Fruit fly (Drosophila melanogaster) whole organism, embryonic: ENCODE measurements around the gene CG15534.
A peak's percentile ranks its signal among the peaks of the same experiment; 100 is the strongest.

ENCODE experiments used
- Abd-B ChIP-seq: fragments of 200-800 bp; sonication (Bioruptor generic); optimal IDR thresholded peaks from 2 replicates; lab custom pipeline; 2018; ENCODE audit warnings: missing biosample characterization, mild to moderate bottlenecking, missing genetic modification characterization, moderate library complexity
- CG11085 ChIP-seq: fragments of 200-800 bp; sonication (Bioruptor generic); IDR thresholded peaks from 2 replicates; pipeline ENCODE4 v1.3.6; 2022; ENCODE audit warnings: missing biosample characterization, missing genetic modification characterization
- CG12942 ChIP-seq: fragments of 200-800 bp; sonication (Bioruptor generic); optimal IDR thresholded peaks from 3 replicates; lab custom pipeline; 2016; ENCODE audit warnings: missing biosample characterization, missing genetic modification characterization
- CG13424 ChIP-seq: fragments of 200-800 bp; sonication (Bioruptor generic); optimal IDR thresholded peaks from 2 replicates; lab custom pipeline; 2019; ENCODE audit warnings: missing biosample characterization, mild to moderate bottlenecking, missing genetic modification characterization, moderate library complexity
- CG14860 ChIP-seq: fragments of 200-800 bp; sonication (Bioruptor generic); IDR thresholded peaks from 3 replicates; pipeline ENCODE4 v1.3.6; 2022; ENCODE audit warnings: missing biosample characterization, missing genetic modification characterization; ENCODE audit not compliant: partially characterized antibody
- CG15011 ChIP-seq: fragments of 200-800 bp; sonication (Bioruptor generic); optimal IDR thresholded peaks from 3 replicates; lab custom pipeline; 2018; ENCODE audit warnings: missing biosample characterization, mild to moderate bottlenecking, missing genetic modification characterization
- CG16863 ChIP-seq: fragments of 200-800 bp; sonication (Bioruptor generic); optimal IDR thresholded peaks from 3 replicates; lab custom pipeline; 2016; ENCODE audit warnings: missing biosample characterization, missing genetic modification characterization
- CG18476 ChIP-seq: fragments of 200-800 bp; sonication (Bioruptor generic); optimal IDR thresholded peaks from 2 replicates; lab custom pipeline; 2016; ENCODE audit warnings: missing biosample characterization, mild to moderate bottlenecking, missing genetic modification characterization
- CG2116 ChIP-seq: fragments of 200-800 bp; sonication (Bioruptor generic); optimal IDR thresholded peaks from 3 replicates; lab custom pipeline; 2018; ENCODE audit warnings: missing biosample characterization, mild to moderate bottlenecking, missing genetic modification characterization
- CG2875 ChIP-seq: fragments of 200-800 bp; sonication (Bioruptor generic); optimal IDR thresholded peaks from 2 replicates; lab custom pipeline; 2017; ENCODE audit warnings: missing biosample characterization, mild to moderate bottlenecking, missing genetic modification characterization, missing genetic modification reagents
- CG30431 ChIP-seq: fragments of 200-800 bp; sonication (Bioruptor generic); optimal IDR thresholded peaks from 2 replicates; lab custom pipeline; 2017; ENCODE audit warnings: missing biosample characterization, missing genetic modification characterization
- CG31224 ChIP-seq: fragments of 200-800 bp; sonication (Bioruptor generic); IDR thresholded peaks from 2 replicates; pipeline ENCODE4 v1.3.6; 2022; ENCODE audit warnings: missing biosample characterization, missing genetic modification characterization
- CG32772 ChIP-seq: fragments of 200-800 bp; sonication (Bioruptor generic); IDR thresholded peaks from 2 replicates; pipeline ENCODE4 v1.3.6; 2022; ENCODE audit warnings: missing biosample characterization, missing genetic modification characterization
- CG3726 ChIP-seq: fragments of 200-800 bp; sonication (Bioruptor generic); IDR thresholded peaks from 3 replicates; pipeline ENCODE4, ENCODE4 v1.3.6; 2022; ENCODE audit warnings: missing biosample characterization, missing genetic modification characterization
- CG4854 ChIP-seq: fragments of 200-800 bp; sonication (Bioruptor generic); optimal IDR thresholded peaks from 2 replicates; lab custom pipeline; 2016; ENCODE audit warnings: missing biosample characterization, missing genetic modification characterization, inconsistent platforms
- CG5953 ChIP-seq: fragments of 200-800 bp; sonication (Bioruptor generic); IDR thresholded peaks from 2 replicates; pipeline ENCODE4 v1.3.6; 2022; ENCODE audit warnings: missing biosample characterization, missing genetic modification characterization
- CG6765 ChIP-seq: fragments of 200-800 bp; sonication (Bioruptor generic); optimal IDR thresholded peaks from 3 replicates; lab custom pipeline; 2017; ENCODE audit warnings: missing biosample characterization, mild to moderate bottlenecking, missing genetic modification characterization
- CG7928 ChIP-seq: fragments of 200-800 bp; sonication (Bioruptor generic); optimal IDR thresholded peaks from 2 replicates; lab custom pipeline; 2017; ENCODE audit warnings: missing biosample characterization, mild to moderate bottlenecking, missing genetic modification characterization
- CkIIα-i1 ChIP-seq: fragments of 200-800 bp; sonication (Bioruptor generic); IDR thresholded peaks from 2 replicates; pipeline ENCODE4 v1.3.6; 2022; ENCODE audit warnings: missing biosample characterization, missing genetic modification characterization
- Dad ChIP-seq: fragments of 200-800 bp; sonication (Bioruptor generic); optimal IDR thresholded peaks from 3 replicates; lab custom pipeline; 2016; ENCODE audit warnings: missing biosample characterization, missing genetic modification characterization
- HLHmδ ChIP-seq: fragments of 200-800 bp; sonication (Bioruptor generic); optimal IDR thresholded peaks from 2 replicates; lab custom pipeline; 2018; ENCODE audit warnings: missing biosample characterization, mild to moderate bottlenecking, missing genetic modification characterization, moderate library complexity
- Hmr ChIP-seq: fragments of 200-800 bp; sonication (Bioruptor generic); optimal IDR thresholded peaks from 3 replicates; lab custom pipeline; 2017; ENCODE audit warnings: mild to moderate bottlenecking, missing biosample characterization, missing genetic modification reagents, missing genetic modification characterization
- Lpt ChIP-seq: fragments of >200 bp; optimal IDR thresholded peaks from 2 replicates; lab custom pipeline; 2018; ENCODE audit warnings: missing biosample characterization, missing genetic modification characterization
- MBD-R2 ChIP-seq: fragments of 200-800 bp; sonication (Bioruptor generic); IDR thresholded peaks from 2 replicates; pipeline ENCODE4 v1.3.6; 2022; ENCODE audit warnings: missing biosample characterization, missing genetic modification characterization
- Myb ChIP-seq: fragments of 200-800 bp; sonication (Bioruptor generic); optimal IDR thresholded peaks from 2 replicates; lab custom pipeline; 2016; ENCODE audit warnings: missing biosample characterization, missing genetic modification characterization
- Nf-YB ChIP-seq: fragments of 200-800 bp; sonication (Bioruptor generic); optimal IDR thresholded peaks from 3 replicates; lab custom pipeline; 2019; ENCODE audit warnings: missing biosample characterization, mild to moderate bottlenecking, missing genetic modification characterization, moderate library complexity
- Scr ChIP-seq: fragments of 200-800 bp; sonication (Bioruptor generic); IDR thresholded peaks from 2 replicates; pipeline ENCODE4 v1.3.6; 2022; ENCODE audit warnings: missing biosample characterization, missing genetic modification characterization; ENCODE audit not compliant: partially characterized antibody
- Sry-δ ChIP-seq: fragments of 200-800 bp; sonication (Bioruptor generic); optimal IDR thresholded peaks from 2 replicates; lab custom pipeline; 2016; ENCODE audit warnings: missing biosample characterization, missing genetic modification characterization
- dati ChIP-seq: fragments of 200-800 bp; sonication (Bioruptor generic); IDR thresholded peaks from 2 replicates; pipeline ENCODE4 v1.3.6; 2022; ENCODE audit warnings: missing biosample characterization, missing genetic modification characterization
- fd102C ChIP-seq: fragments of 200-800 bp; sonication (Bioruptor generic); optimal IDR thresholded peaks from 2 replicates; lab custom pipeline; 2018; ENCODE audit warnings: missing biosample characterization, mild to moderate bottlenecking, missing genetic modification characterization, moderate library complexity
- gem ChIP-seq: fragments of 200-800 bp; sonication (Bioruptor generic); optimal IDR thresholded peaks from 2 replicates; lab custom pipeline; 2019; ENCODE audit warnings: missing biosample characterization, mild to moderate bottlenecking, missing genetic modification characterization, moderate library complexity
- lab ChIP-seq: fragments of 200-800 bp; sonication (Bioruptor generic); optimal IDR thresholded peaks from 3 replicates; lab custom pipeline; 2017; ENCODE audit warnings: missing biosample characterization, missing genetic modification characterization, mild to moderate bottlenecking, moderate library complexity, missing genetic modification reagents
- lbe ChIP-seq: fragments of 200-800 bp; sonication (Bioruptor generic); optimal IDR thresholded peaks from 2 replicates; lab custom pipeline; 2016; ENCODE audit warnings: missing biosample characterization, mild to moderate bottlenecking, missing genetic modification characterization
- lmd ChIP-seq: fragments of 200-800 bp; sonication (Bioruptor generic); IDR thresholded peaks from 2 replicates; pipeline ENCODE4 v1.3.6; 2022; ENCODE audit warnings: missing biosample characterization, missing genetic modification characterization
- mirr ChIP-seq: fragments of 200-800 bp; sonication (Bioruptor generic); optimal IDR thresholded peaks from 3 replicates; lab custom pipeline; 2018; ENCODE audit warnings: missing biosample characterization, mild to moderate bottlenecking, missing genetic modification characterization
- mld ChIP-seq: fragments of 200-800 bp; sonication (Bioruptor generic); IDR thresholded peaks from 3 replicates; pipeline ENCODE4 v1.3.6; 2022; ENCODE audit warnings: missing biosample characterization, missing genetic modification characterization; ENCODE audit not compliant: partially characterized antibody
- nau ChIP-seq: fragments of 200-800 bp; sonication (Bioruptor generic); optimal IDR thresholded peaks from 3 replicates; lab custom pipeline; 2017; ENCODE audit warnings: missing biosample characterization, mild to moderate bottlenecking, missing genetic modification characterization, missing genetic modification reagents
- phol ChIP-seq: fragments of 200-800 bp; sonication (Bioruptor generic); optimal IDR thresholded peaks from 3 replicates; lab custom pipeline; 2018; ENCODE audit warnings: missing biosample characterization, mild to moderate bottlenecking, missing genetic modification characterization, moderate library complexity
- prd ChIP-seq, 3 experiments: fragments of >200 bp in 2 of 3; fragments of 200-800 bp in 1 of 3; sonication (Bioruptor generic) in 1 of 3; optimal IDR thresholded peaks in 2 of 3; IDR thresholded peaks in 1 of 3; 2 replicates in 2 of 3; 3 replicates in 1 of 3; pipeline versions ENCODE4 v1.3.6 to Lab custom; 2017 to 2022; ENCODE audit warnings: missing biosample characterization in 1 of 3, missing genetic modification characterization in 1 of 3
- scrt ChIP-seq: fragments of 200-800 bp; sonication (Bioruptor generic); optimal IDR thresholded peaks from 2 replicates; lab custom pipeline; 2018; ENCODE audit warnings: missing biosample characterization, mild to moderate bottlenecking, missing genetic modification characterization, moderate library complexity
- sd ChIP-seq: fragments of 200-800 bp; sonication (Bioruptor generic); optimal IDR thresholded peaks from 3 replicates; lab custom pipeline; 2018; ENCODE audit warnings: missing biosample characterization, mild to moderate bottlenecking, missing genetic modification characterization, moderate library complexity
- seq ChIP-seq: fragments of 200-800 bp; sonication (Bioruptor generic); IDR thresholded peaks from 2 replicates; pipeline ENCODE4 v1.3.6; 2022; ENCODE audit warnings: missing biosample characterization, missing genetic modification characterization
- sim ChIP-seq: fragments of 200-800 bp; sonication (Bioruptor generic); IDR thresholded peaks from 2 replicates; pipeline ENCODE4 v1.3.6; 2022; ENCODE audit warnings: missing biosample characterization, missing genetic modification characterization
- slp2 ChIP-seq: fragments of 200-800 bp; sonication (Bioruptor generic); optimal IDR thresholded peaks from 2 replicates; lab custom pipeline; 2016; ENCODE audit warnings: missing biosample characterization, missing genetic modification characterization
- ssp ChIP-seq: fragments of 200-800 bp; sonication (Bioruptor generic); IDR thresholded peaks from 2 replicates; pipeline ENCODE4 v1.3.6; 2022; ENCODE audit warnings: missing biosample characterization, missing genetic modification characterization
- ttk ChIP-seq: fragments of 200-800 bp; sonication (Bioruptor generic); IDR thresholded peaks from 2 replicates; pipeline ENCODE4 v2.1.2; 2022; ENCODE audit warnings: missing biosample characterization, missing genetic modification characterization
- twi ChIP-seq: fragments of 200-800 bp; optimal IDR thresholded peaks from 2 replicates; lab custom pipeline; 2019; ENCODE audit warnings: missing biosample characterization, mild to moderate bottlenecking, missing genetic modification characterization, moderate library complexity
- wek ChIP-seq: fragments of 200-800 bp; sonication (Bioruptor generic); optimal IDR thresholded peaks from 3 replicates; lab custom pipeline; 2018; ENCODE audit warnings: missing biosample characterization, mild to moderate bottlenecking, missing genetic modification characterization, moderate library complexity
- zen2 ChIP-seq: fragments of 200-800 bp; sonication (Bioruptor generic); IDR thresholded peaks from 3 replicates; pipeline ENCODE4 v1.3.6; 2022; ENCODE audit warnings: missing biosample characterization, missing genetic modification characterization; ENCODE audit not compliant: partially characterized antibody

Gene CG15534

dm6 chr3R:30450224-30450623, 18.4 kb downstream of the CG15534 start (continued):
- TF ChIP-seq MBD-R2 (peak; percentile 67; the same call in 1 of the 2 replicates), CG18476 (GFP tag; lab: Kevin White, UChicago) (peak; percentile 88), CG15011 (GFP tag; lab: Kevin White, UChicago) (peak; percentile 73), CG11085 (peak; percentile 85; the same call in 1 of the 2 replicates), seq (GFP tag; lab: Robert Waterston, UW) (peak; percentile 90), Lpt (GFP tag; lab: Kevin White, UChicago) (no peak), nau (GFP tag; lab: Kevin White, UChicago) (peak; percentile 89), CG6765 (peak; percentile 75), slp2 (GFP tag; lab: Kevin White, UChicago) (no peak), CG12942 (GFP tag; lab: Kevin White, UChicago) (peak; percentile 79), CG5953 (no peak), CG13424 (tag; lab: Kevin White, UChicago) (no peak), CG7928 (GFP tag; lab: Kevin White, UChicago) (peak; percentile 36), CG14860 (no peak), ssp (GFP tag; lab: Robert Waterston, UW) (peak; percentile 35; the same call in 1 of the 2 replicates), CkIIα-i1 (peak; percentile 66; the same call in 1 of the 2 replicates), lmd (GFP tag; lab: Robert Waterston, UW) (peak; percentile 31; the same call in 1 of the 2 replicates), prd (optimal IDR thresholded peaks at IDR 0.05; lab: Kevin White, UChicago) (no peak), prd (GFP tag; IDR thresholded peaks at IDR 0.05; lab: Robert Waterston, UW) (peak; percentile 31; the same call in 1 of the 3 replicates), Sry-δ (peak; percentile 50), fd102C (GFP tag; lab: Kevin White, UChicago) (no peak), gem (tag; lab: Kevin White, UChicago) (peak; percentile 62), CG31224 (GFP tag; lab: Robert Waterston, UW) (peak; percentile 57), CG2116 (GFP tag; lab: Kevin White, UChicago) (peak; percentile 55), lab (GFP tag; lab: Kevin White, UChicago) (peak; percentile 93), CG4854 (GFP tag; lab: Kevin White, UChicago) (peak; percentile 79), Nf-YB (GFP tag; lab: Kevin White, UChicago) (peak; percentile 14), Hmr (GFP tag; lab: Kevin White, UChicago) (peak; percentile 90), phol (no peak), dati (GFP tag; lab: Robert Waterston, UW) (0 out of 2 replicates have a peak, but pooled peaks have one; percentile 7), ttk (GFP tag; lab: Robert Waterston, UW) (peak; percentile 14; the same call in 1 of the 2 replicates), CG3726 (peak; percentile 89), CG2875 (peak; percentile 89), Scr (GFP tag; lab: Robert Waterston, UW) (no peak), HLHmδ (GFP tag; lab: Kevin White, UChicago) (peak; percentile 81), CG32772 (peak; percentile 31; the same call in 1 of the 2 replicates), CG30431 (GFP tag; lab: Kevin White, UChicago) (peak; percentile 21), scrt (peak; percentile 62), CG16863 (GFP tag; lab: Kevin White, UChicago) (peak; percentile 72), mld (no peak), Myb (GFP tag; lab: Kevin White, UChicago) (peak; percentile 37), sd (tag; lab: Kevin White, UChicago) (peak; percentile 23), wek (GFP tag; lab: Kevin White, UChicago) (peak; percentile 83), lbe (GFP tag; lab: Kevin White, UChicago) (peak; percentile 94), twi (no peak), sim (peak; percentile 88), mirr (GFP tag; lab: Kevin White, UChicago) (peak; percentile 73), Dad (GFP tag; lab: Kevin White, UChicago) (peak; percentile 54), Abd-B (GFP tag; lab: Kevin White, UChicago) (no peak), zen2 (GFP tag; lab: Robert Waterston, UW) (no peak)
